Worm (Caenorhabditis elegans): ENCODE measurements around the gene C01G10.7.

DNA sequence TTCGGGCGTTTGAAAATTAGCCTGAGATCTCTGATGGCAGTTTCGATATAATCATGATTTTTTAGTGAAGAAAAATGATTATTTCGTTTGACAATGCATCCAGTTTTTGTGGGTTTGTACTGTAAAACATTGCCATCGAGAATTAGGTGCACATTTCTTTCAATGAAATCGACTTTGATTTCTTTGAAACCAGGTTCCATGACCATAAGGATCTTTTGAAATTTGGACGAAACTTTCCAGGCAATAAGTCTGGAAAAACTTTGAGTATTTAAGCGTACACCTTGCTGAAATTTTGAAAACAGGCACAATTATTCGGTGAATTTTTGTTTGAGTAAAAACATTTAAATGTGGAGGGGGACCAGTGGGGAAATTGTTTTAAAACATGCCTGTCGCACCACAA, 33.8 kb upstream of the C01G10.7 start:
- TF ChIP-seq snpc-4 (tag; optimal IDR thresholded peaks at IDR 0.05) = no peak
- TF ChIP-seq skn-1 (tag; optimal IDR thresholded peaks at IDR 0.05) = no peak
- no peak for TF ChIP-seq nhr-12 (tag; optimal IDR thresholded peaks at IDR 0.05)
- no peak for TF ChIP-seq elt-3 (tag; optimal IDR thresholded peaks at IDR 0.05)
- TF ChIP-seq unc-62 (GFP tag; optimal IDR thresholded peaks at IDR 0.05) = no peak
- no peak for TF ChIP-seq nhr-6 (tag; optimal IDR thresholded peaks at IDR 0.05)
- no peak for TF ChIP-seq fos-1 (tag; optimal IDR thresholded peaks at IDR 0.05)
- TF ChIP-seq elt-1 (tag; optimal IDR thresholded peaks at IDR 0.05) = no peak
- no peak for TF ChIP-seq lin-11 (tag; optimal IDR thresholded peaks at IDR 0.05)
- no peak for TF ChIP-seq alr-1 (tag; optimal IDR thresholded peaks at IDR 0.05)
- no peak for TF ChIP-seq R02D3.7 (tag; optimal IDR thresholded peaks at IDR 0.05)
- TF ChIP-seq F13H6.1 (tag; optimal IDR thresholded peaks at IDR 0.05) = no peak
- TF ChIP-seq nhr-237 (tag; optimal IDR thresholded peaks at IDR 0.05) = no peak
- TF ChIP-seq dmd-4 (tag; optimal IDR thresholded peaks at IDR 0.05) = no peak
